Fruit fly (Drosophila melanogaster) whole organism, embryonic: Measurements from ENCODE around the gene nAChRalpha6.

Source experiments
- ATbp ChIP-seq: fragments of 200-800 bp; sonication (Bioruptor generic); optimal IDR thresholded peaks from 2 replicates; lab custom pipeline; 2017; ENCODE audit warnings: missing biosample characterization, mild to moderate bottlenecking, missing genetic modification characterization, missing genetic modification reagents
- BEAF-32 ChIP-seq: fragments of 200-800 bp; sonication (Bioruptor generic); optimal IDR thresholded peaks from 3 replicates; lab custom pipeline; 2017; ENCODE audit warnings: missing biosample characterization, missing genetic modification characterization, mild to moderate bottlenecking, moderate library complexity, missing genetic modification reagents
- CG10267 ChIP-seq: fragments of 200-800 bp; sonication (Bioruptor generic); optimal IDR thresholded peaks from 2 replicates; lab custom pipeline; 2018; ENCODE audit warnings: missing biosample characterization, mild to moderate bottlenecking, missing genetic modification characterization, moderate library complexity
- CG12391 ChIP-seq: fragments of 200-800 bp; sonication (Bioruptor generic); optimal IDR thresholded peaks from 3 replicates; lab custom pipeline; 2018; ENCODE audit warnings: missing biosample characterization, mild to moderate bottlenecking, missing genetic modification characterization, moderate library complexity
- CG13287 ChIP-seq: fragments of 200-800 bp; sonication (Bioruptor generic); IDR thresholded peaks from 2 replicates; pipeline ENCODE4 v1.3.6; 2022; ENCODE audit warnings: missing biosample characterization, missing genetic modification characterization; ENCODE audit not compliant: partially characterized antibody
- CG17186 ChIP-seq: fragments of 200-800 bp; sonication (Bioruptor generic); optimal IDR thresholded peaks from 3 replicates; lab custom pipeline; 2017; ENCODE audit warnings: missing biosample characterization, missing genetic modification reagents, missing genetic modification characterization
- CG17328 ChIP-seq: fragments of 200-800 bp; sonication (Bioruptor generic); IDR thresholded peaks from 2 replicates; pipeline ENCODE4 v1.3.6; 2022; ENCODE audit warnings: missing biosample characterization, missing genetic modification characterization
- CG2116 ChIP-seq: fragments of 200-800 bp; sonication (Bioruptor generic); optimal IDR thresholded peaks from 3 replicates; lab custom pipeline; 2018; ENCODE audit warnings: missing biosample characterization, mild to moderate bottlenecking, missing genetic modification characterization
- CG34224 ChIP-seq: fragments of 200-800 bp; sonication (Bioruptor generic); IDR thresholded peaks from 3 replicates; pipeline ENCODE4 v1.3.6; 2022; ENCODE audit warnings: missing biosample characterization, missing genetic modification characterization; ENCODE audit not compliant: partially characterized antibody
- CG34422 ChIP-seq: fragments of 200-800 bp; sonication (Bioruptor generic); IDR thresholded peaks from 3 replicates; pipeline ENCODE4 v1.3.6; 2022; ENCODE audit warnings: missing biosample characterization, missing genetic modification characterization
- CG6791 ChIP-seq: fragments of 200-800 bp; sonication (Bioruptor generic); IDR thresholded peaks from 3 replicates; pipeline ENCODE4 v1.3.6; 2022; ENCODE audit warnings: missing biosample characterization, missing genetic modification characterization; ENCODE audit not compliant: partially characterized antibody
- CG6813 ChIP-seq: fragments of 200-800 bp; sonication (Bioruptor generic); optimal IDR thresholded peaks from 2 replicates; lab custom pipeline; 2017; ENCODE audit warnings: missing biosample characterization, missing genetic modification characterization, mild to moderate bottlenecking, moderate library complexity, missing genetic modification reagents
- CG9437 ChIP-seq: fragments of 200-800 bp; sonication (Bioruptor generic); optimal IDR thresholded peaks from 2 replicates; lab custom pipeline; 2018; ENCODE audit warnings: missing biosample characterization, mild to moderate bottlenecking, missing genetic modification characterization
- Dbx ChIP-seq: fragments of 200-800 bp; sonication (Bioruptor generic); IDR thresholded peaks from 3 replicates; pipeline ENCODE4 v1.3.6; 2022; ENCODE audit warnings: missing biosample characterization, missing genetic modification characterization
- Dll ChIP-seq: fragments of 200-800 bp; sonication (Bioruptor generic); IDR thresholded peaks from 4 replicates; pipeline ENCODE4 v1.3.6; 2022; ENCODE audit warnings: missing biosample characterization, missing genetic modification characterization; ENCODE audit not compliant: partially characterized antibody
- Doc3 ChIP-seq: fragments of 200-800 bp; sonication (Bioruptor generic); IDR thresholded peaks from 3 replicates; pipeline ENCODE4 v1.3.6; 2022; ENCODE audit warnings: missing biosample characterization, missing genetic modification characterization; ENCODE audit not compliant: partially characterized antibody
- Ets65A ChIP-seq: fragments of 200-800 bp; sonication (Bioruptor generic); peaks from one replicate; lab custom pipeline; 2016; ENCODE audit warnings: missing biosample characterization, missing genetic modification characterization
- H15 ChIP-seq: fragments of 200-800 bp; sonication (Bioruptor generic); IDR thresholded peaks from 3 replicates; pipeline ENCODE4 v1.3.6; 2022; ENCODE audit warnings: missing biosample characterization, missing genetic modification characterization
- HHEX ChIP-seq: fragments of 200-800 bp; sonication (Bioruptor generic); optimal IDR thresholded peaks from 3 replicates; lab custom pipeline; 2017; ENCODE audit warnings: missing biosample characterization, mild to moderate bottlenecking, missing genetic modification characterization, missing genetic modification reagents
- HLH4C ChIP-seq: fragments of 200-800 bp; sonication (Bioruptor generic); IDR thresholded peaks from 3 replicates; pipeline ENCODE4 v1.3.6; 2022; ENCODE audit warnings: missing biosample characterization, missing genetic modification characterization; ENCODE audit not compliant: partially characterized antibody
- HmgZ ChIP-seq: fragments of 200-800 bp; sonication (Bioruptor generic); optimal IDR thresholded peaks from 2 replicates; lab custom pipeline; 2018; ENCODE audit warnings: missing biosample characterization, mild to moderate bottlenecking, missing genetic modification characterization
- MBD-R2 ChIP-seq: fragments of 200-800 bp; sonication (Bioruptor generic); IDR thresholded peaks from 2 replicates; pipeline ENCODE4 v1.3.6; 2022; ENCODE audit warnings: missing biosample characterization, missing genetic modification characterization
- MESR4 ChIP-seq: fragments of 200-800 bp; sonication (Bioruptor generic); optimal IDR thresholded peaks from 2 replicates; lab custom pipeline; 2018; ENCODE audit warnings: missing biosample characterization, mild to moderate bottlenecking, missing genetic modification characterization, moderate library complexity
- Myb ChIP-seq: fragments of 200-800 bp; sonication (Bioruptor generic); optimal IDR thresholded peaks from 2 replicates; lab custom pipeline; 2016; ENCODE audit warnings: missing biosample characterization, missing genetic modification characterization
- Opbp ChIP-seq: fragments of 200-800 bp; sonication (Bioruptor generic); IDR thresholded peaks from 3 replicates; pipeline ENCODE4 v1.3.6; 2022; ENCODE audit warnings: missing biosample characterization, missing genetic modification characterization; ENCODE audit not compliant: partially characterized antibody
- Scr ChIP-seq: fragments of 200-800 bp; sonication (Bioruptor generic); IDR thresholded peaks from 2 replicates; pipeline ENCODE4 v1.3.6; 2022; ENCODE audit warnings: missing biosample characterization, missing genetic modification characterization; ENCODE audit not compliant: partially characterized antibody
- Sry-δ ChIP-seq: fragments of 200-800 bp; sonication (Bioruptor generic); optimal IDR thresholded peaks from 2 replicates; lab custom pipeline; 2016; ENCODE audit warnings: missing biosample characterization, missing genetic modification characterization
- Taf1 ChIP-seq: fragments of 200-800 bp; sonication (Bioruptor generic); IDR thresholded peaks from 2 replicates; pipeline ENCODE4 v1.3.6; 2022; ENCODE audit warnings: missing biosample characterization, missing genetic modification characterization
- Vsx1 ChIP-seq: fragments of 200-800 bp; sonication (Bioruptor generic); optimal IDR thresholded peaks from 2 replicates; lab custom pipeline; 2017; ENCODE audit warnings: missing biosample characterization, mild to moderate bottlenecking, missing genetic modification characterization, missing genetic modification reagents
- bbx ChIP-seq: fragments of 200-800 bp; sonication (Bioruptor generic); IDR thresholded peaks from 2 replicates; pipeline ENCODE4 v1.3.6; 2022; ENCODE audit warnings: missing biosample characterization, missing genetic modification characterization; ENCODE audit not compliant: partially characterized antibody
- crp ChIP-seq, 2 experiments: fragments of 200-800 bp; sonication (Bioruptor generic); optimal IDR thresholded peaks; 2 replicates in 1 of 2; 3 replicates in 1 of 2; lab custom pipeline; 2017; ENCODE audit warnings: missing biosample characterization in 2 of 2, missing genetic modification characterization in 2 of 2, mild to moderate bottlenecking in 1 of 2, moderate library complexity in 1 of 2
- dm ChIP-seq: fragments of 200-800 bp; sonication (Bioruptor generic); optimal IDR thresholded peaks from 3 replicates; lab custom pipeline; 2016; ENCODE audit warnings: missing biosample characterization, missing genetic modification characterization
- esg ChIP-seq: fragments of 200-800 bp; sonication (Bioruptor generic); conservative IDR thresholded peaks from 2 replicates; pipeline ENCODE4 v1.3.6; 2022; ENCODE audit warnings: missing biosample characterization, missing genetic modification characterization
- exex ChIP-seq: fragments of 200-800 bp; sonication (Bioruptor generic); optimal IDR thresholded peaks from 4 replicates; lab custom pipeline; 2018; ENCODE audit warnings: missing biosample characterization, mild to moderate bottlenecking, missing genetic modification characterization, moderate library complexity
- fd3F ChIP-seq: fragments of 200-800 bp; sonication (Bioruptor generic); optimal IDR thresholded peaks from 2 replicates; lab custom pipeline; 2018; ENCODE audit warnings: missing biosample characterization, mild to moderate bottlenecking, missing genetic modification characterization, moderate library complexity
- hkb ChIP-seq, 2 experiments: fragments of 200-800 bp in 1 of 2; fragments of >200 bp in 1 of 2; sonication (Bioruptor generic) in 1 of 2; IDR thresholded peaks in 1 of 2; optimal IDR thresholded peaks in 1 of 2; 2 replicates each; pipeline versions ENCODE4 v1.3.6 to Lab custom; 2017 to 2022; ENCODE audit warnings: missing biosample characterization in 1 of 2, missing genetic modification characterization in 1 of 2
- klu ChIP-seq: fragments of 200-800 bp; sonication (Bioruptor generic); IDR thresholded peaks from 2 replicates; pipeline ENCODE4 v1.3.6; 2022; ENCODE audit warnings: missing biosample characterization, missing genetic modification characterization
- nerfin-2 ChIP-seq: fragments of 200-800 bp; sonication (Bioruptor generic); IDR thresholded peaks from 2 replicates; pipeline ENCODE4 v1.3.6; 2022; ENCODE audit warnings: missing biosample characterization, missing genetic modification characterization; ENCODE audit not compliant: partially characterized antibody
- otp ChIP-seq: fragments of 200-800 bp; sonication (Bioruptor generic); IDR thresholded peaks from 3 replicates; pipeline ENCODE4, ENCODE4 v1.3.6; 2022; ENCODE audit warnings: missing biosample characterization, missing genetic modification characterization
- pho ChIP-seq: fragments of 200-800 bp; sonication (Bioruptor generic); optimal IDR thresholded peaks from 2 replicates; lab custom pipeline; 2016; ENCODE audit warnings: missing biosample characterization, missing genetic modification characterization
- phol ChIP-seq: fragments of 200-800 bp; sonication (Bioruptor generic); optimal IDR thresholded peaks from 3 replicates; lab custom pipeline; 2018; ENCODE audit warnings: missing biosample characterization, mild to moderate bottlenecking, missing genetic modification characterization, moderate library complexity
- sd ChIP-seq: fragments of 200-800 bp; sonication (Bioruptor generic); optimal IDR thresholded peaks from 3 replicates; lab custom pipeline; 2018; ENCODE audit warnings: missing biosample characterization, mild to moderate bottlenecking, missing genetic modification characterization, moderate library complexity
- sima ChIP-seq: fragments of 200-800 bp; sonication (Bioruptor generic); optimal IDR thresholded peaks from 2 replicates; lab custom pipeline; 2016; ENCODE audit warnings: missing biosample characterization, missing genetic modification characterization
- sna ChIP-seq: fragments of 200-800 bp; sonication (Bioruptor generic); IDR thresholded peaks from 2 replicates; pipeline ENCODE4 v1.3.6; 2022; ENCODE audit warnings: missing biosample characterization, missing genetic modification characterization; ENCODE audit not compliant: partially characterized antibody
- unpg ChIP-seq: fragments of 200-800 bp; sonication (Bioruptor generic); optimal IDR thresholded peaks from 3 replicates; lab custom pipeline; 2018; ENCODE audit warnings: missing biosample characterization, mild to moderate bottlenecking, missing genetic modification characterization, moderate library complexity
- vnd ChIP-seq: fragments of 200-800 bp; sonication (Bioruptor generic); IDR thresholded peaks from 3 replicates; pipeline ENCODE4 v1.3.6; 2022; ENCODE audit warnings: missing biosample characterization, missing genetic modification characterization; ENCODE audit not compliant: partially characterized antibody
- zen2 ChIP-seq: fragments of 200-800 bp; sonication (Bioruptor generic); IDR thresholded peaks from 3 replicates; pipeline ENCODE4 v1.3.6; 2022; ENCODE audit warnings: missing biosample characterization, missing genetic modification characterization; ENCODE audit not compliant: partially characterized antibody

Gene nAChRalpha6

DNA sequence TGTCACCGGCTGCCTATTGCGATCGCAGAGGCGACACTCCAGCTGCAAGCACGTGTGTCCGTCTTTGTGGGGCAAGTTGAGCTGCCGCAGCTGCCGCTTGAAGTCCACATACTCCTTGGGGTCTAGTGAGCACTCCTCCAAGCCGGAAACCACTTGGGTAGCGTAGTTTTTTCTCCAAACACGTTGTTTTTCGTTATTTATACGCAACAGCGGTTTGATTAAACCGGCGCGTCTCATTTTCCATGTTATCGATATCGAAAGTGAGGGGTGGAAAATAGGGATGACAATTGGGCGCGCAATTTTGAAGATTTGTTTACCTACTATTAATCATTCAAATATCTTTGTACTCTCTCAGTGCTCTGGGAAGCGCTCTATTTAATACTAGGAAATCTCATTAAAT, 7.1 kb upstream of the nAChRalpha6 start, which contains the start of gene mtDNA-helicase (continued):
- peak; percentile 77 for TF ChIP-seq dm (GFP tag; lab: Kevin White, UChicago)
- TF ChIP-seq CG17186 (GFP tag; lab: Kevin White, UChicago): peak; percentile 31
- peak; percentile 9 for TF ChIP-seq CG10267 (tag; lab: Kevin White, UChicago)
- no peak for TF ChIP-seq hkb (optimal IDR thresholded peaks at IDR 0.05; lab: Kevin White, UChicago)
- peak; percentile 35; the same call in 1 of the 2 replicates for TF ChIP-seq hkb (GFP tag; IDR thresholded peaks at IDR 0.05; lab: Robert Waterston, UW)
- TF ChIP-seq HLH4C (GFP tag; lab: Robert Waterston, UW): peak; percentile 59
- peak; percentile 62; the same call in 1 of the 3 replicates for TF ChIP-seq CG6791 (GFP tag; lab: Robert Waterston, UW)
- TF ChIP-seq Taf1: no peak
- TF ChIP-seq unpg (GFP tag; lab: Kevin White, UChicago): no peak
- peak; percentile 51; the same call in 1 of the 3 replicates for TF ChIP-seq Doc3 (GFP tag; lab: Robert Waterston, UW)
- no peak for TF ChIP-seq Vsx1
- TF ChIP-seq klu (GFP tag; lab: Robert Waterston, UW): peak; percentile 38; the same call in 1 of the 2 replicates
- peak; percentile 54; the same call in 2 of the 3 replicates for TF ChIP-seq CG34224 (GFP tag; lab: Robert Waterston, UW)
- no peak for TF ChIP-seq Dbx (GFP tag; lab: Robert Waterston, UW)
- peak; percentile 72; the same call in 3 of the 4 replicates for TF ChIP-seq Dll (GFP tag; lab: Robert Waterston, UW)
- peak; percentile 5 for TF ChIP-seq CG12391 (tag; lab: Kevin White, UChicago)
- TF ChIP-seq HmgZ (tag; lab: Kevin White, UChicago): peak; percentile 41
- peak; percentile 94 for TF ChIP-seq CG2116
- TF ChIP-seq sd (tag; lab: Kevin White, UChicago): peak; percentile 79
- TF ChIP-seq esg: no peak
- TF ChIP-seq fd3F (GFP tag; lab: Kevin White, UChicago): no peak
- peak; percentile 65 for TF ChIP-seq CG13287 (GFP tag; lab: Robert Waterston, UW)
- TF ChIP-seq ATbp (GFP tag; lab: Kevin White, UChicago): no peak
- peak; percentile 62 for TF ChIP-seq Scr (GFP tag; lab: Robert Waterston, UW)
- TF ChIP-seq otp (GFP tag; lab: Robert Waterston, UW): no peak
- TF ChIP-seq crp (GFP tag; optimal IDR thresholded peaks at IDR 0.05; lab: Kevin White, UChicago): peak in 1 of 2 experiments; percentile 34
- peak; percentile 52 for TF ChIP-seq MESR4 (GFP tag; lab: Kevin White, UChicago)
- 0 out of 3 replicates have a peak, but pooled peaks have one; percentile 41 for TF ChIP-seq vnd (GFP tag; lab: Robert Waterston, UW)
- TF ChIP-seq HHEX (GFP tag; lab: Kevin White, UChicago): no peak
- TF ChIP-seq Myb: peak; percentile 37
- TF ChIP-seq MBD-R2: peak; percentile 75
- peak; percentile 60; the same call in 1 of the 2 replicates for TF ChIP-seq bbx (GFP tag; lab: Robert Waterston, UW)
- TF ChIP-seq CG17328 (GFP tag; lab: Robert Waterston, UW): no peak
- 0 out of 2 replicates have a peak, but pooled peaks have one; percentile 41 for TF ChIP-seq nerfin-2 (GFP tag; lab: Robert Waterston, UW)
- peak; percentile 61; the same call in 1 of the 2 replicates for TF ChIP-seq sna (GFP tag; lab: Robert Waterston, UW)
- peak; percentile 57; the same call in 1 of the 3 replicates for TF ChIP-seq Opbp (GFP tag; lab: Robert Waterston, UW)
- peak; percentile 39; the same call in 1 of the 3 replicates for TF ChIP-seq zen2
- TF ChIP-seq Ets65A (GFP tag; lab: Kevin White, UChicago): no peak
- TF ChIP-seq CG9437 (GFP tag; lab: Kevin White, UChicago): peak; percentile 23
- no peak for TF ChIP-seq H15 (GFP tag; lab: Robert Waterston, UW)
- no peak for TF ChIP-seq CG6813 (GFP tag; lab: Kevin White, UChicago)
- TF ChIP-seq BEAF-32 (GFP tag; lab: Kevin White, UChicago): peak; percentile 58
- TF ChIP-seq CG34422 (GFP tag; lab: Robert Waterston, UW): peak; percentile 49; the same call in 2 of the 3 replicates
- no peak for TF ChIP-seq exex
- peak; percentile 48 for TF ChIP-seq phol (tag; lab: Kevin White, UChicago)
- peak; percentile 72 for TF ChIP-seq Sry-δ
- TF ChIP-seq sima: no peak
- TF ChIP-seq pho: no peak
